Worm (Caenorhabditis elegans) whole organism, L1 larva: ENCODE measurements around the gene nta-1.

Experiments
- aha-1 ChIP-seq: fragments of 150-350 bp; optimal IDR thresholded peaks from 2 replicates; lab custom pipeline; 2014; ENCODE audit warnings: missing biosample characterization, missing genetic modification characterization
- ama-1 ChIP-seq: fragments of 150-350 bp; optimal IDR thresholded peaks from 2 replicates; lab custom pipeline; 2014
- irx-1 ChIP-seq: sonication (generic microtip); optimal IDR thresholded peaks from 2 replicates; lab custom pipeline; 2016; ENCODE audit warnings: missing genetic modification characterization, missing compliant biosample characterization
- lin-35 ChIP-seq, 2 experiments: fragments of 150-350 bp; optimal IDR thresholded peaks; 2 replicates each; lab custom pipeline; 2014; ENCODE audit warnings: missing biosample characterization in 2 of 2, missing genetic modification characterization in 2 of 2, missing genetic modification reagents in 2 of 2
- mab-9 ChIP-seq: fragments of 200-800 bp; sonication (Bioruptor generic); IDR thresholded peaks from 2 replicates; pipeline ENCODE4 v1.3.6; 2022; ENCODE audit warnings: missing genetic modification reagents, missing genetic modification characterization, missing compliant biosample characterization
- nhr-77 ChIP-seq: fragments of 150-350 bp; optimal IDR thresholded peaks from 2 replicates; lab custom pipeline; 2014; ENCODE audit warnings: missing biosample characterization, missing genetic modification characterization
- tlp-1 ChIP-seq: fragments of 150-350 bp; optimal IDR thresholded peaks from 2 replicates; lab custom pipeline; 2014; ENCODE audit warnings: missing biosample characterization, missing genetic modification characterization
- unc-130 ChIP-seq: fragments of 150-350 bp; optimal IDR thresholded peaks from 2 replicates; lab custom pipeline; 2017; ENCODE audit warnings: missing biosample characterization, missing genetic modification characterization, inconsistent platforms
- unc-62 ChIP-seq: fragments of 150-350 bp; optimal IDR thresholded peaks from 2 replicates; lab custom pipeline; 2014; ENCODE audit warnings: missing biosample characterization, missing genetic modification reagents, missing genetic modification characterization

DNA sequence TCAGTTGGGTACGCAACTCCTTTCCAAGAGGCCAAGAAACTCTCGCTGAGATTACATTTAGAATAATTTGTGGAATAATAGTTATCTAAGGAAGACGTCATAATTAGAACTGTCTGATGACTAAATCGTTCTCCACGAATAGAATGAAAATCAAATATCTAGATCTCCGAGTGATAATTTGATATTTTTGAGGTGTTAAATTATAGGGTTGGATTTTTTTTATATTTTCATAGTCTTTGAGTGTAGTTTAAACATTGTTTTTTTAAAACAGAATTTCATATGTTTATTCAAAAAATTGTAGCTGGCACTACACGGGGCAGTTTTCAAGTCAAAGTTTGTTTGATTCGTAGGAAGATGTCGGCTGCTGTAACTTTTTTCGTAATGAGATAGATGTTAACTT lies 27.2 kb downstream of the nta-1 start, which contains the start of gene srh-99:
- TF ChIP-seq unc-130 (tag; lab: Kevin White, UChicago) = no peak
- TF ChIP-seq mab-9 (GFP tag; lab: Robert Waterston, UW) = no peak
- no peak for TF ChIP-seq aha-1 (tag; lab: Kevin White, UChicago)
- no peak for TF ChIP-seq ama-1
- no peak for TF ChIP-seq nhr-77 (tag; lab: Kevin White, UChicago)
- no peak for TF ChIP-seq unc-62 (GFP tag; lab: Kevin White, UChicago)
- TF ChIP-seq tlp-1 = no peak
- no peak for TF ChIP-seq irx-1 (tag; lab: Kevin White, UChicago)
- no peak for TF ChIP-seq lin-35 (GFP tag; optimal IDR thresholded peaks at IDR 0.05; lab: Kevin White, UChicago)
